Fruit fly (Drosophila melanogaster) whole organism, pupa: ENCODE results near the gene Hmx.

Source experiments
- CG17806 ChIP-seq: fragments of 200-800 bp; sonication (Bioruptor generic); optimal IDR thresholded peaks from 2 replicates; lab custom pipeline; 2018; ENCODE audit warnings: missing biosample characterization, mild to moderate bottlenecking, missing genetic modification characterization, moderate library complexity
- CG32121 ChIP-seq: fragments of 200-800 bp; sonication (Bioruptor generic); IDR thresholded peaks from 2 replicates; pipeline ENCODE4 v1.3.6; 2022; ENCODE audit warnings: missing biosample characterization, missing genetic modification characterization
- Ets98B ChIP-seq: fragments of 200-800 bp; sonication (Bioruptor generic); IDR thresholded peaks from 2 replicates; pipeline ENCODE4 v1.3.6; 2022; ENCODE audit warnings: missing biosample characterization, missing genetic modification characterization
- fd96Ca ChIP-seq: fragments of 200-800 bp; sonication (Bioruptor generic); IDR thresholded peaks from 3 replicates; pipeline ENCODE4 v1.3.6; 2022; ENCODE audit warnings: missing biosample characterization, missing genetic modification characterization
- gl ChIP-seq: fragments of 200-800 bp; sonication (Bioruptor generic); optimal IDR thresholded peaks from 2 replicates; lab custom pipeline; 2018; ENCODE audit warnings: missing biosample characterization, mild to moderate bottlenecking, missing genetic modification characterization
- rn ChIP-seq: fragments of 200-800 bp; sonication (Bioruptor generic); IDR thresholded peaks from 2 replicates; pipeline ENCODE4 v1.3.6; 2022; ENCODE audit warnings: missing biosample characterization, missing genetic modification characterization

DNA sequence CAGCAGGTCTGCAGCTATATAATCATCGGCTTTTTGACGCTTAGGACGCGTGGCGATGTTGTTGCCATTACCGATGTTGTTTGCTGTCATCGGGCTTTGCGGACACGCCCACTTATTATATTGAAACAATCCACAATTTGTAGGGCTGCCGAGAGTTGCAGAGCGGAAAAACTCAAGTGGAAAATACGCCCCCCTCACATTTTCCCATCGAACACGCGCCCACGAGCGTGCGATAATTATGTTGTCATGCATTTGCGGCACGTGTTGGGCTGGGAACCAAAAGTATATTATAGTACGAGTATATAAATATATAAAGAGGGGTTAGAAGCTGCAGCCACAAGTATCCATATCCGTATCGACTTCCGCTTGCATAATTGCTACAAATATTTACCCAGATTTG lies 30.1 kb downstream of the Hmx start:
- TF ChIP-seq Ets98B (GFP tag; lab: Robert Waterston, UW) (no peak), gl (tag; lab: Kevin White, UChicago) (no peak), CG32121 (GFP tag; lab: Robert Waterston, UW) (no peak), fd96Ca (GFP tag; lab: Robert Waterston, UW) (no peak), rn (GFP tag; lab: Robert Waterston, UW) (no peak), CG17806 (no peak)
